Worm (Caenorhabditis elegans) whole organism, early embryonic: ENCODE results near the gene C46C2.3.
A peak's percentile ranks its signal among the peaks of the same experiment; 100 is the strongest.
"Not testable (repeated sequence)": the region's sequence is repeated elsewhere in the genome, so short reads cannot be mapped to it uniquely, and the experiment has no call there.

Experiments
- B0310.2 ChIP-seq: sonication (generic microtip); optimal IDR thresholded peaks from 2 replicates; lab custom pipeline; 2016; ENCODE audit warnings: mild to moderate bottlenecking, missing genetic modification characterization, missing compliant biosample characterization
- F13C5.2 ChIP-seq: sonication (generic microtip); optimal IDR thresholded peaks from 2 replicates; lab custom pipeline; 2017; ENCODE audit warnings: mild to moderate bottlenecking, missing genetic modification characterization, inconsistent platforms, missing compliant biosample characterization
- aly-1 ChIP-seq: sonication (generic microtip); optimal IDR thresholded peaks from 2 replicates; lab custom pipeline; 2016; ENCODE audit warnings: missing genetic modification characterization, missing compliant biosample characterization
- ama-1 ChIP-seq: fragments of 150-350 bp; optimal IDR thresholded peaks from 2 replicates; lab custom pipeline; 2014
- ceh-13 ChIP-seq: fragments of 200-800 bp; sonication (Bioruptor generic); optimal IDR thresholded peaks from 2 replicates; lab custom pipeline; 2018; ENCODE audit warnings: mild to moderate bottlenecking, missing genetic modification characterization, missing compliant biosample characterization
- ceh-36 ChIP-seq: sonication (generic microtip); optimal IDR thresholded peaks from 2 replicates; lab custom pipeline; 2016; ENCODE audit warnings: missing genetic modification characterization, inconsistent platforms, missing compliant biosample characterization
- ets-7 ChIP-seq: sonication (generic microtip); optimal IDR thresholded peaks from 2 replicates; lab custom pipeline; 2016; ENCODE audit warnings: missing genotype, missing genetic modification characterization, missing compliant biosample characterization
- flt-1 ChIP-seq: fragments of 200-800 bp; sonication (Bioruptor generic); IDR thresholded peaks from 2 replicates; pipeline ENCODE4 v1.3.6; 2022; ENCODE audit warnings: missing genetic modification characterization, missing compliant biosample characterization
- hmbx-1 ChIP-seq: sonication (generic microtip); optimal IDR thresholded peaks from 2 replicates; lab custom pipeline; 2016; ENCODE audit warnings: mild to moderate bottlenecking, missing genetic modification characterization, missing compliant biosample characterization
- hmg-4 ChIP-seq: fragments of 200-800 bp; sonication (Bioruptor generic); optimal IDR thresholded peaks from 2 replicates; lab custom pipeline; 2018; ENCODE audit warnings: mild to moderate bottlenecking, missing genetic modification characterization, missing compliant biosample characterization
- hnd-1 ChIP-seq: sonication (generic microtip); optimal IDR thresholded peaks from 2 replicates; lab custom pipeline; 2016; ENCODE audit warnings: missing genetic modification characterization, missing compliant biosample characterization
- pes-1 ChIP-seq: fragments of 200-800 bp; sonication (Bioruptor generic); IDR thresholded peaks from 2 replicates; pipeline ENCODE4 v1.3.6; 2022; ENCODE audit warnings: missing genetic modification reagents, missing genetic modification characterization, missing compliant biosample characterization
- scrt-1 ChIP-seq: fragments of 200-800 bp; sonication (Bioruptor generic); IDR thresholded peaks from 2 replicates; pipeline ENCODE4 v1.3.6; 2022; ENCODE audit warnings: missing genetic modification characterization, missing compliant biosample characterization
- sea-1 ChIP-seq: fragments of 200-800 bp; sonication (Bioruptor generic); conservative IDR thresholded peaks from 2 replicates; pipeline ENCODE4 v1.3.6; 2022; ENCODE audit warnings: missing genetic modification characterization, missing compliant biosample characterization
- tbx-11 ChIP-seq: fragments of 200-800 bp; sonication (Bioruptor generic); IDR thresholded peaks from 2 replicates; pipeline ENCODE4 v1.3.6; 2022; ENCODE audit warnings: missing genetic modification characterization, missing compliant biosample characterization
- tbx-37 ChIP-seq: fragments of 200-800 bp; sonication (Bioruptor generic); conservative IDR thresholded peaks from 2 replicates; pipeline ENCODE4 v1.3.6; 2022; ENCODE audit warnings: missing genetic modification reagents, missing genetic modification characterization, missing compliant biosample characterization
- tra-4 ChIP-seq: sonication (generic microtip); optimal IDR thresholded peaks from 2 replicates; lab custom pipeline; 2017; ENCODE audit warnings: missing genetic modification characterization, missing compliant biosample characterization

C46C2.3 gene

ce11 chrIV:9224825-9225224 lies at the start of gene C46C2.3:
Gene C46C2.3, plus strand, starts transcription at chrIV:9225125.
- TF ChIP-seq hmbx-1 (tag; lab: Kevin White, UChicago): no peak
- no peak for TF ChIP-seq ets-7
- TF ChIP-seq flt-1 (GFP tag; lab: Robert Waterston, UW): no peak
- no peak for TF ChIP-seq ceh-13
- TF ChIP-seq aly-1: no peak
- no peak for TF ChIP-seq sea-1 (GFP tag; lab: Robert Waterston, UW)
- no peak for TF ChIP-seq scrt-1 (GFP tag; lab: Robert Waterston, UW)
- no peak for TF ChIP-seq F13C5.2 (tag; lab: Kevin White, UChicago)
- no peak for TF ChIP-seq ceh-36 (tag; lab: Kevin White, UChicago)
- TF ChIP-seq hmg-4 (GFP tag; lab: Kevin White, UChicago): no peak
- no peak for TF ChIP-seq tra-4
- no peak for TF ChIP-seq hnd-1
- no peak for TF ChIP-seq B0310.2 (tag; lab: Kevin White, UChicago)

- TF ChIP-seq ceh-13: no peak
- no peak for TF ChIP-seq B0310.2 (tag; lab: Kevin White, UChicago)
- TF ChIP-seq pes-1 (GFP tag; lab: Robert Waterston, UW): no peak
- TF ChIP-seq ets-7: no peak
Measured at ce11 chrIV:9184547-9184946, 40.4 kb upstream of the C46C2.3 start, which contains the start of gene C07C7.1. Gene C07C7.1, plus strand, starts transcription at chrIV:9184847.

DNA sequence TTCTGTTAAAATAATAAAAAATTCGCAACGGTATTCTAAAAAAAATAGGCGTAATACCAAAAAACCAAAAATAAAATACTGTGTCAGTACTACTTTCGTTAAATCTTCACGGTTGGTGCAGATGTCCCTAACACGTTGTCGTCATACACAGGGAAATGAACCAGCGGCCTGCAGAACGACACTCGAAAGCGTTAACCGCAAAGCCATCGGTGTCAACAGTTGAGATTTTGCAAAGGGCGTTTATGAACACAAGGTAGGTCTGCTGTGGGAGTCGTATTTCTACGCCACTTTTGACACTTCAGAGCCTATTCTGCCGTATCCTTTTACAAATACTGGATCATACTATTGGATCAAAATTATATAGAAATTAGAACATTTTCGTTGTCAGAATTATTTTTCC lies 33.7 kb upstream of the C46C2.3 start:
- TF ChIP-seq hmbx-1 (tag; lab: Kevin White, UChicago): peak; percentile 76
- peak; percentile 89 for TF ChIP-seq tra-4
- peak; percentile 85 for TF ChIP-seq hnd-1
- TF ChIP-seq ceh-13: peak; percentile 90
- peak; percentile 94 for TF ChIP-seq F13C5.2 (tag; lab: Kevin White, UChicago)
- peak; percentile 96 for TF ChIP-seq scrt-1 (GFP tag; lab: Robert Waterston, UW)
- TF ChIP-seq tbx-37: peak; percentile 97
- peak; percentile 96 for TF ChIP-seq flt-1 (GFP tag; lab: Robert Waterston, UW)
- peak; percentile 93 for TF ChIP-seq B0310.2 (tag; lab: Kevin White, UChicago)
- TF ChIP-seq ceh-36 (tag; lab: Kevin White, UChicago): peak; percentile 96
- no peak for TF ChIP-seq hmg-4 (GFP tag; lab: Kevin White, UChicago)
- TF ChIP-seq tbx-11 (GFP tag; lab: Robert Waterston, UW): peak; percentile 96
- no peak for TF ChIP-seq ama-1 (lab: Kevin White, UChicago)
- peak; percentile 96 for TF ChIP-seq pes-1 (GFP tag; lab: Robert Waterston, UW)
- TF ChIP-seq sea-1 (GFP tag; lab: Robert Waterston, UW): peak; percentile 95
- peak; percentile 95 for TF ChIP-seq aly-1
- peak; percentile 87 for TF ChIP-seq ets-7

- TF ChIP-seq ceh-36 (tag; lab: Kevin White, UChicago) (no peak), tra-4 (no peak), sea-1 (GFP tag; lab: Robert Waterston, UW) (no peak)
Measured at ce11 chrIV:9192522-9192921, 32.4 kb upstream of the C46C2.3 start, which contains the start of gene C46C2.5. Gene C46C2.5, minus strand, starts transcription at chrIV:9192622.

DNA sequence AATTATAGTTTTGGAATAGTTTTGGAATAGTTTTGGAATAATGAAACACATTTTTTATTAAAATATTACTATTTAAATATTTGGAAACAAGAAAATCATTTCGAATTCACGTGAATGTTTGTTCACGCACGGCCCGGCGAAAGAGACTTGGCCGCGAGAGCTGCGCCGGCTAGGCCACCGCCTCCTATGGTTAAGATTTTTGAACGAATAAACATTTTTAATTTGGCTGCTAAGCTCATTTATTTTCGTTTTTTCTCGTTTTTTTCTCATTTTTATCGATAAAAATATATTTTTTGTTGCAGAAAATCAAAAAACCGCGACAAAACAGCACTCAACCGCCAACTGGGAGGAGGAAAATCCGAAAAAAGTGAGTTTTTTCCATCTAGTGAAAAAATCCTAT lies 30.4 kb upstream of the C46C2.3 start, which contains the start of gene C46C2.7:
TSS of gene C46C2.7 (plus strand) at position 301 of the 400 bp plus-strand sequence.
- TF ChIP-seq ceh-36 (tag; lab: Kevin White, UChicago); ama-1 (lab: Kevin White, UChicago); tbx-11 (GFP tag; lab: Robert Waterston, UW): not testable (repeated sequence)

DNA sequence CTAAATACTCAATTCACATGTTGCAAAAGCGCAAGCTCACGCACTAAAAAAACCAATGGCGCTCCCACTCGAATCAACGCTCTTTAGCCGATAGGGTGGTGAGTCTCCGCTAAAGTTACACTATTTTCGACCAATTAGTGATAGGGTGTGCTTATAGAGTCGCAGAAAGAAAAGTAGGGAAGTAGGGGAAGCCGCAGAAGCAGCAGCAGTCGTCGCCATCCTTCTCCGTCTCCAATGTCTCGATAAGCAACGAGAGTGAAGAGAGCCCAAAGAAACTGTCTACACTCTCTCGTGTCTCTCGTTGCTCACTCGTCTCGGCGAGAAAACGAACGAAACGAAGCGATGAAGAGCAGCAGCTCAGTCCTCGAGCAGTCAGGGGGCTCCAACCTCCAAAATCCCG lies 28.2 kb upstream of the C46C2.3 start:
- TF ChIP-seq ceh-13: no peak
- TF ChIP-seq ets-7: no peak
- no peak for TF ChIP-seq pes-1 (GFP tag; lab: Robert Waterston, UW)
- no peak for TF ChIP-seq tra-4
- TF ChIP-seq ama-1 (lab: Kevin White, UChicago): no peak
- TF ChIP-seq tbx-11 (GFP tag; lab: Robert Waterston, UW): no peak
- TF ChIP-seq ceh-36 (tag; lab: Kevin White, UChicago): no peak
- TF ChIP-seq scrt-1 (GFP tag; lab: Robert Waterston, UW): no peak
- no peak for TF ChIP-seq flt-1 (GFP tag; lab: Robert Waterston, UW)
- TF ChIP-seq tbx-37: no peak
- TF ChIP-seq hmbx-1 (tag; lab: Kevin White, UChicago): no peak
- TF ChIP-seq aly-1: no peak
- no peak for TF ChIP-seq hmg-4 (GFP tag; lab: Kevin White, UChicago)
- no peak for TF ChIP-seq sea-1 (GFP tag; lab: Robert Waterston, UW)
- no peak for TF ChIP-seq B0310.2 (tag; lab: Kevin White, UChicago)
- TF ChIP-seq hnd-1: no peak
- no peak for TF ChIP-seq F13C5.2 (tag; lab: Kevin White, UChicago)

DNA sequence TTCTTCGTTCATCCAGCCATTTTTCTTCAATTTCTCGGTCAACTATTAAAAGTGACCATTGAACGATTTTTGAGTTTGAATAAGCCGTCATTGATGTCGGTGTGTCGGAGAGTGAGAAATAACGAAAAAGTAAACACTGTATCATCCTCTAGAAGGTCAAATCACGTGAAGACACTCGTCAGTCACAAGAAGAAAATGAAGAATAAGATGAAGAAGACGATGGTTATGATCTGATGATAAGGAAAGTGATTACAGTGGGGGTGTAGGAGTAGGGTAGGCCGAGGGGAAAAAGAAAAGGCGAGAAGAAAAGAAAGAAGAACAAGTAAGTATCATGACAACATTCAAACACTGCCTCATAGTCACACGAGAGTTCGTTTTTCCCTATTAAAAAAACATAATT lies 26.8 kb upstream of the C46C2.3 start:
- no peak for TF ChIP-seq tbx-37
- no peak for TF ChIP-seq flt-1 (GFP tag; lab: Robert Waterston, UW)

- no peak for TF ChIP-seq ceh-13
- TF ChIP-seq flt-1 (GFP tag; lab: Robert Waterston, UW): no peak
- TF ChIP-seq B0310.2 (tag; lab: Kevin White, UChicago): no peak
- TF ChIP-seq aly-1: no peak
- TF ChIP-seq pes-1 (GFP tag; lab: Robert Waterston, UW): no peak
- no peak for TF ChIP-seq hnd-1
- no peak for TF ChIP-seq F13C5.2 (tag; lab: Kevin White, UChicago)
- no peak for TF ChIP-seq hmg-4 (GFP tag; lab: Kevin White, UChicago)
- no peak for TF ChIP-seq scrt-1 (GFP tag; lab: Robert Waterston, UW)
- no peak for TF ChIP-seq ceh-36 (tag; lab: Kevin White, UChicago)
- TF ChIP-seq tra-4: no peak
- TF ChIP-seq tbx-37: no peak
Measured at ce11 chrIV:9199148-9199938, 25.6 kb upstream of the C46C2.3 start.
